Fruit fly (Drosophila melanogaster): ENCODE results near the gene Nufip.

Nufip gene

dm6 chr3L:18791232-18792008 lies 43.3 kb upstream of the Nufip start (continued):
- no peak for TF ChIP-seq unpg (GFP tag; optimal IDR thresholded peaks at IDR 0.05)
- TF ChIP-seq ab (GFP tag; optimal IDR thresholded peaks at IDR 0.05) = no peak
- TF ChIP-seq pfk (GFP tag; optimal IDR thresholded peaks at IDR 0.05) = no peak
- TF ChIP-seq E2f1 (GFP tag; IDR thresholded peaks at IDR 0.05) = peak; percentile 36; the same call in 1 of the 2 replicates
- no peak for TF ChIP-seq NC2β (GFP tag; optimal IDR thresholded peaks at IDR 0.05)
- TF ChIP-seq cwo (GFP tag; optimal IDR thresholded peaks at IDR 0.05) = peak; percentile 64
- no peak for TF ChIP-seq abd-A (tag; optimal IDR thresholded peaks at IDR 0.05)
- TF ChIP-seq CG9932 (GFP tag; IDR thresholded peaks at IDR 0.05) = no peak
- no peak for TF ChIP-seq HLH4C (GFP tag; IDR thresholded peaks at IDR 0.05; ENCODE audit: partially characterized antibody)
- TF ChIP-seq Fer1 (GFP tag; optimal IDR thresholded peaks at IDR 0.05) = no peak
- TF ChIP-seq CG8290 (GFP tag; optimal IDR thresholded peaks at IDR 0.05) = no peak
- peak in 1 of 2 experiments; percentile 24 for TF ChIP-seq CG8290 (tag; optimal IDR thresholded peaks at IDR 0.05)
- no peak for TF ChIP-seq gt (GFP tag; IDR thresholded peaks at IDR 0.05)
- TF ChIP-seq pb (GFP tag; optimal IDR thresholded peaks at IDR 0.05) = no peak
- no peak for TF ChIP-seq CG12071 (GFP tag; optimal IDR thresholded peaks at IDR 0.05)
- no peak for TF ChIP-seq CG16813 (GFP tag; IDR thresholded peaks at IDR 0.05; ENCODE audit: partially characterized antibody)
- TF ChIP-seq CG2889 (GFP tag; IDR thresholded peaks at IDR 0.05) = no peak
- TF ChIP-seq CG8281 (tag; optimal IDR thresholded peaks at IDR 0.05) = no peak
- no peak for TF ChIP-seq CG6689 (GFP tag; IDR thresholded peaks at IDR 0.05)
- no peak for TF ChIP-seq hth (optimal IDR thresholded peaks at IDR 0.05)
- TF ChIP-seq CG3281 (GFP tag; optimal IDR thresholded peaks at IDR 0.05) = peak; percentile 57
- no peak for TF ChIP-seq ham (GFP tag; IDR thresholded peaks at IDR 0.05)
- TF ChIP-seq Eip74EF (GFP tag; optimal IDR thresholded peaks at IDR 0.05) = no peak
- no peak for TF ChIP-seq tio (GFP tag; optimal IDR thresholded peaks at IDR 0.05)
- TF ChIP-seq sob (GFP tag; IDR thresholded peaks at IDR 0.05) = 0 out of 2 replicates have a peak, but pooled peaks have one; percentile 8
- no peak for TF ChIP-seq pita (GFP tag; optimal IDR thresholded peaks at IDR 0.05)
- no peak for TF ChIP-seq pnt (GFP tag; optimal IDR thresholded peaks at IDR 0.05)
- TF ChIP-seq bcd (GFP tag; optimal IDR thresholded peaks at IDR 0.05) = peak; percentile 52
- TF ChIP-seq fd3F (GFP tag; optimal IDR thresholded peaks at IDR 0.05) = peak; percentile 32
- TF ChIP-seq Usf (GFP tag; optimal IDR thresholded peaks at IDR 0.05) = no peak
- no peak for TF ChIP-seq prd (optimal IDR thresholded peaks at IDR 0.05)
- TF ChIP-seq prd (GFP tag; IDR thresholded peaks at IDR 0.05) = peak; percentile 42; the same call in 1 of the 3 replicates
- TF ChIP-seq CG34224 (GFP tag; IDR thresholded peaks at IDR 0.05; ENCODE audit: partially characterized antibody) = no peak
- TF ChIP-seq ems (GFP tag; optimal IDR thresholded peaks at IDR 0.05) = peak; percentile 52
- no peak for TF ChIP-seq usp (GFP tag; optimal IDR thresholded peaks at IDR 0.05)
- peak; percentile 59 for TF ChIP-seq CG2678 (tag; optimal IDR thresholded peaks at IDR 0.05)
- TF ChIP-seq ftz-f1 (GFP tag; optimal IDR thresholded peaks at IDR 0.05) = peak; percentile 87
- 0 out of 2 replicates have a peak, but pooled peaks have one; percentile 19 for TF ChIP-seq esg (GFP tag; conservative IDR thresholded peaks at IDR 0.05)
- TF ChIP-seq Ravus (GFP tag; IDR thresholded peaks at IDR 0.05) = no peak
- peak; percentile 63; the same call in 2 of the 3 replicates for TF ChIP-seq CG34422 (GFP tag; IDR thresholded peaks at IDR 0.05)
- no peak for TF ChIP-seq CG11696 (GFP tag; IDR thresholded peaks at IDR 0.05)
- no peak for TF ChIP-seq MESR4 (GFP tag; optimal IDR thresholded peaks at IDR 0.05)
- TF ChIP-seq CG8478 (optimal IDR thresholded peaks at IDR 0.05) = no peak
- peak; percentile 12 for TF ChIP-seq CG13296 (GFP tag; optimal IDR thresholded peaks at IDR 0.05)
- TF ChIP-seq CG7556 (GFP tag; optimal IDR thresholded peaks at IDR 0.05) = peak; percentile 52
- TF ChIP-seq CG1603 (tag; optimal IDR thresholded peaks at IDR 0.05) = no peak
- TF ChIP-seq CG8944 (GFP tag; optimal IDR thresholded peaks at IDR 0.05) = peak; percentile 22
- no peak for TF ChIP-seq CG17328 (GFP tag; IDR thresholded peaks at IDR 0.05)
- TF ChIP-seq row (GFP tag; IDR thresholded peaks at IDR 0.05) = peak; percentile 81
- no peak for TF ChIP-seq pan (optimal IDR thresholded peaks at IDR 0.05)
- TF ChIP-seq pan (GFP tag; optimal IDR thresholded peaks at IDR 0.05 in 1 of 2, IDR thresholded peaks at IDR 0.05 in 1 of 2) = peak in 1 of 2 experiments; percentile 41

Data from whole organism, embryonic.